Fruit fly (Drosophila melanogaster): ENCODE results near the gene spel1.

- TF ChIP-seq CTCF (optimal IDR thresholded peaks at IDR 0.05) (no peak), CG8478 (optimal IDR thresholded peaks at IDR 0.05) (no peak)
These were observed 26.6 kb downstream of the spel1 start for dm6 chr2L:14388448-14388847.
